Fruit fly (Drosophila melanogaster) whole organism, adult: ENCODE results near the gene CG14507.

Experiments used
- CG14711 ChIP-seq: fragments of 200-800 bp; sonication (Bioruptor generic); optimal IDR thresholded peaks from 2 replicates; lab custom pipeline; 2018; ENCODE audit warnings: missing biosample characterization, mild to moderate bottlenecking, missing genetic modification characterization, moderate library complexity
- CG7045 ChIP-seq: fragments of 200-800 bp; sonication (Bioruptor generic); optimal IDR thresholded peaks from 2 replicates; lab custom pipeline; 2017; ENCODE audit warnings: missing biosample characterization, mild to moderate bottlenecking, missing genetic modification characterization
- CG7101 ChIP-seq: fragments of 200-800 bp; sonication (Bioruptor generic); optimal IDR thresholded peaks from 2 replicates; lab custom pipeline; 2018; ENCODE audit warnings: missing biosample characterization, mild to moderate bottlenecking, missing genetic modification characterization, moderate library complexity
- Crg-1 ChIP-seq: fragments of 200-800 bp; sonication (Bioruptor generic); optimal IDR thresholded peaks from 2 replicates; lab custom pipeline; 2016; ENCODE audit warnings: missing biosample characterization, missing genetic modification characterization
- Mnt ChIP-seq: fragments of 200-800 bp; sonication (Bioruptor generic); optimal IDR thresholded peaks from 2 replicates; lab custom pipeline; 2016; ENCODE audit warnings: missing biosample characterization, mild to moderate bottlenecking, missing genetic modification characterization
- bab1 ChIP-seq: fragments of 200-800 bp; sonication (Bioruptor generic); optimal IDR thresholded peaks from 3 replicates; lab custom pipeline; 2019; ENCODE audit warnings: missing biosample characterization, mild to moderate bottlenecking, missing genetic modification characterization, moderate library complexity
- kay ChIP-seq: fragments of 200-800 bp; sonication (Bioruptor generic); peaks from one replicate; lab custom pipeline; 2016; ENCODE audit warnings: missing biosample characterization, missing genetic modification characterization, borderline replicate concordance

DNA sequence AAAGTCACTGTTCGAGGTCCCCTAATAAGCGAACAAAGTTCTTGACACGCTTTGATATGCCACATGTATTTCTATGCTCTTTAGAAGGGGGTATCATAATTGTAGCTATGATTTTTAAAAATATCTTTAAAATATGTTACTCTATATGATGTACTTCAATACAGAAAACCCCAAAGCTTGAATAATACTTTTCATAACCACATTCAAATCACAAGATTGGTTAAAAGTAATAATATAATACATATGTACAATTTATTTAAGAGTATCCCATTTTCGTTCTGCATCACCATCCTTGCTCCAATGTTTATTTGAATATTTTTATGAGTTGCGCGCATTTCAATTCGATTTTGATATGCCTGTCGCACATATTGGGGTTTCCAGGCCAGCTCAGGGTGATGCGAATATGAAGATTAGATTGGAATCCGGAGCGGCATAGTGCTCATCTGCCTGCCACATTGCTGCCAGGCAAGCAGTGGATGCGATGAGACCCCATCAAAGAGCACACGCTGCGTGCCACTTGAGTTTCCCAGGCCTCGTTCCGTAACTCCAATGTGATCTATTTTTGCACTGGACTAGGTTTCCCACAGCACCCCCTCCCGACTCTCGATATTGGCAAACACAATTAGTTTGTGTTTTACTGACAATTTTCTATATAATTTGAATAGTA, 32.1 kb upstream of the CG14507 start:
- TF ChIP-seq CG14711 (tag; lab: Kevin White, UChicago) (no peak), kay (GFP tag; lab: Kevin White, UChicago) (no peak), CG7101 (tag; lab: Kevin White, UChicago) (no peak), CG7045 (GFP tag; lab: Kevin White, UChicago) (no peak), Crg-1 (GFP tag; lab: Kevin White, UChicago) (no peak), bab1 (no peak), Mnt (no peak)
